Worm (Caenorhabditis elegans) whole organism, L4 larva: ENCODE measurements around the gene Y6E2A.1.

Source experiments
- ceh-62 ChIP-seq: sonication (generic microtip); optimal IDR thresholded peaks from 2 replicates; lab custom pipeline; 2017; ENCODE audit warnings: missing biosample characterization, missing genetic modification characterization
- fkh-10 ChIP-seq: fragments of 150-350 bp; optimal IDR thresholded peaks from 2 replicates; lab custom pipeline; 2014; ENCODE audit warnings: missing biosample characterization, missing genetic modification reagents, missing genetic modification characterization
- lin-13 ChIP-seq: fragments of 150-350 bp; optimal IDR thresholded peaks from 2 replicates; lab custom pipeline; 2014; ENCODE audit warnings: missing biosample characterization, missing genetic modification reagents, missing genetic modification characterization
- nhr-10 ChIP-seq: fragments of 150-350 bp; optimal IDR thresholded peaks from 2 replicates; lab custom pipeline; 2014; ENCODE audit warnings: missing biosample characterization, missing genetic modification characterization
- nhr-48 ChIP-seq: sonication (generic microtip); optimal IDR thresholded peaks from 2 replicates; lab custom pipeline; 2016; ENCODE audit warnings: mild to moderate bottlenecking, missing genetic modification characterization, missing compliant biosample characterization
- nhr-6 ChIP-seq: fragments of 150-350 bp; optimal IDR thresholded peaks from 2 replicates; lab custom pipeline; 2014; ENCODE audit warnings: missing biosample characterization, missing genetic modification characterization
- nhr-76 ChIP-seq: fragments of 150-350 bp; optimal IDR thresholded peaks from 2 replicates; lab custom pipeline; 2014; ENCODE audit warnings: missing biosample characterization, missing genetic modification characterization
- nhr-77 ChIP-seq: fragments of 150-350 bp; optimal IDR thresholded peaks from 2 replicates; lab custom pipeline; 2014; ENCODE audit warnings: missing biosample characterization, missing genetic modification characterization
- zfp-3 ChIP-seq: fragments of 200-800 bp; sonication (Bioruptor generic); conservative IDR thresholded peaks from 2 replicates; pipeline ENCODE4 v1.3.6; 2022; ENCODE audit warnings: missing genetic modification reagents, missing genetic modification characterization, missing compliant biosample characterization
- zip-11 ChIP-seq: fragments of 200-800 bp; sonication (Bioruptor generic); IDR thresholded peaks from 2 replicates; pipeline ENCODE4 v1.3.6; 2022; ENCODE audit warnings: missing genetic modification characterization, missing compliant biosample characterization

DNA sequence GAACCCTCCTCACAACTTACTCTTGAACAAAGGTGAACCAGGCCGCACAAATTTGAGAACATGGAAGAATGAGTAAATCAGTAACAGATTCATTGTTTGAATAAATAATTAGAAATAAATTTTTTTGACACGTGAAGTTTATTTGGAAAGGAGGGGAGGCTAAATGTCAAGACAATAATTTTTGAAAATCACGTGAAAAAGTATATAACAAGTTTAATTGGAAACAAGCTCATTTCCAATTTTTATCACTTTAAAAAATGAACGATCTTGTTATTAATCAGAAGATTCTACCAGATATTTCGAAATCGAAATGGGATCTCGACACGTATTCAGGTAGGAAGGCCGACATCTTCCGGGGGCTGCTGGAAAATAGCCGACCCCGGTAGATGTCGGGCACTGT, 16.3 kb upstream of the Y6E2A.1 start, which contains the start of the genes irld-57 and sfxn-1.3:
- TF ChIP-seq nhr-10 (tag; lab: Kevin White, UChicago) (no peak), nhr-6 (no peak), nhr-76 (tag; lab: Kevin White, UChicago) (no peak), nhr-77 (tag; lab: Kevin White, UChicago) (no peak), lin-13 (GFP tag; lab: Kevin White, UChicago) (no peak), fkh-10 (GFP tag; lab: Kevin White, UChicago) (no peak), zip-11 (GFP tag; lab: Robert Waterston, UW) (no peak), zfp-3 (GFP tag; lab: Robert Waterston, UW) (no peak), nhr-48 (tag; lab: Kevin White, UChicago) (no peak), ceh-62 (tag; lab: Kevin White, UChicago) (no peak)
